Fruit fly (Drosophila melanogaster): ENCODE results near the gene CG42857.

- no peak for TF ChIP-seq CG8478 (optimal IDR thresholded peaks at IDR 0.05)
- TF ChIP-seq CTCF (optimal IDR thresholded peaks at IDR 0.05) = no peak
Measured at dm6 chr3R:9857785-9858184, 36.8 kb upstream of the CG42857 start.
